Worm (Caenorhabditis elegans) whole organism, L1 larva: ENCODE data around the gene str-37.

Source experiments
- aly-2 ChIP-seq: fragments of 150-350 bp; optimal IDR thresholded peaks from 2 replicates; lab custom pipeline; 2014; ENCODE audit warnings: missing biosample characterization, missing genetic modification characterization
- ceh-82 ChIP-seq, 3 experiments: fragments of 150-350 bp in 1 of 3; sonication (generic microtip) in 2 of 3; optimal IDR thresholded peaks; 2 replicates each; lab custom pipeline; 2014 to 2017; ENCODE audit warnings: missing biosample characterization in 3 of 3, missing genetic modification characterization in 3 of 3
- ceh-90 ChIP-seq: sonication (generic microtip); optimal IDR thresholded peaks from 2 replicates; lab custom pipeline; 2016; ENCODE audit warnings: missing genetic modification characterization, missing compliant biosample characterization
- dpl-1 ChIP-seq, 3 experiments: fragments of 150-350 bp in 2 of 3; sonication (generic microtip) in 1 of 3; optimal IDR thresholded peaks; 2 replicates each; lab custom pipeline; 2014 to 2017; ENCODE audit warnings: missing biosample characterization in 3 of 3, missing genetic modification characterization in 3 of 3, missing genetic modification reagents in 3 of 3
- efl-1 ChIP-seq, 4 experiments: fragments of 150-350 bp; optimal IDR thresholded peaks in 3 of 4; peaks in 1 of 4; 1 replicate in 1 of 4; 2 replicates in 3 of 4; lab custom pipeline; 2014; ENCODE audit warnings: missing biosample characterization in 2 of 4, missing genetic modification characterization in 2 of 4, missing genetic modification reagents in 2 of 4
- egl-13 ChIP-seq: sonication (generic microtip); optimal IDR thresholded peaks from 2 replicates; lab custom pipeline; 2016; ENCODE audit warnings: missing genotype, missing genetic modification reagents, missing genetic modification characterization, missing compliant biosample characterization
- elt-2 ChIP-seq: sonication (generic microtip); optimal IDR thresholded peaks from 2 replicates; lab custom pipeline; 2016; ENCODE audit warnings: missing genetic modification characterization, mild to moderate bottlenecking, inconsistent platforms, missing compliant biosample characterization, missing genetic modification reagents
- fkh-4 ChIP-seq: sonication (generic microtip); optimal IDR thresholded peaks from 2 replicates; lab custom pipeline; 2016; ENCODE audit warnings: missing compliant biosample characterization, missing genetic modification characterization, borderline replicate concordance
- fos-1 ChIP-seq: fragments of 150-350 bp; optimal IDR thresholded peaks from 2 replicates; lab custom pipeline; 2014; ENCODE audit warnings: missing biosample characterization, missing genetic modification characterization
- hlh-4 ChIP-seq: sonication (generic microtip); optimal IDR thresholded peaks from 2 replicates; lab custom pipeline; 2016; ENCODE audit warnings: mild to moderate bottlenecking, missing genetic modification characterization, missing compliant biosample characterization
- irx-1 ChIP-seq: sonication (generic microtip); optimal IDR thresholded peaks from 2 replicates; lab custom pipeline; 2016; ENCODE audit warnings: missing genetic modification characterization, missing compliant biosample characterization
- jun-1 ChIP-seq: fragments of 150-350 bp; optimal IDR thresholded peaks from 2 replicates; lab custom pipeline; 2014; ENCODE audit warnings: missing biosample characterization, missing genetic modification reagents, missing genetic modification characterization
- lin-14 ChIP-seq: fragments of 200-800 bp; sonication (Bioruptor generic); optimal IDR thresholded peaks from 2 replicates; lab custom pipeline; 2018; ENCODE audit warnings: mild to moderate bottlenecking, missing genetic modification characterization, moderate library complexity, missing compliant biosample characterization
- lin-15B ChIP-seq: fragments of 150-350 bp; sonication (generic microtip); optimal IDR thresholded peaks from 3 replicates; lab custom pipeline; 2014; ENCODE audit warnings: missing biosample characterization, missing genetic modification characterization
- lin-35 ChIP-seq, 2 experiments: fragments of 150-350 bp; optimal IDR thresholded peaks; 2 replicates each; lab custom pipeline; 2014; ENCODE audit warnings: missing biosample characterization in 2 of 2, missing genetic modification characterization in 2 of 2, missing genetic modification reagents in 2 of 2
- lin-39 ChIP-seq: fragments of 150-350 bp; optimal IDR thresholded peaks from 2 replicates; lab custom pipeline; 2014; ENCODE audit warnings: missing biosample characterization, missing genetic modification reagents, missing genetic modification characterization
- lsy-2 ChIP-seq, 2 experiments: fragments of 150-350 bp; optimal IDR thresholded peaks; 2 replicates each; lab custom pipeline; 2014; ENCODE audit warnings: missing biosample characterization in 2 of 2, missing genetic modification characterization in 2 of 2
- nhr-19 ChIP-seq: fragments of 200-800 bp; sonication (Bioruptor generic); conservative IDR thresholded peaks from 2 replicates; pipeline ENCODE4 v1.3.6; 2022; ENCODE audit warnings: missing genetic modification characterization, missing compliant biosample characterization
- nhr-20 ChIP-seq: sonication (generic microtip); optimal IDR thresholded peaks from 2 replicates; lab custom pipeline; 2016; ENCODE audit warnings: mild to moderate bottlenecking, missing genetic modification characterization, missing compliant biosample characterization
- nhr-28 ChIP-seq: fragments of 150-350 bp; optimal IDR thresholded peaks from 2 replicates; lab custom pipeline; 2014; ENCODE audit warnings: missing biosample characterization, missing genetic modification characterization
- nhr-76 ChIP-seq: sonication (generic microtip); optimal IDR thresholded peaks from 2 replicates; lab custom pipeline; 2017; ENCODE audit warnings: missing biosample characterization, missing genetic modification characterization
- nhr-77 ChIP-seq: fragments of 150-350 bp; optimal IDR thresholded peaks from 2 replicates; lab custom pipeline; 2014; ENCODE audit warnings: missing biosample characterization, missing genetic modification characterization
- nhr-85 ChIP-seq: sonication (generic microtip); peaks from one replicate; lab custom pipeline; 2016; ENCODE audit warnings: missing genetic modification characterization, inconsistent platforms, missing compliant biosample characterization
- pag-3 ChIP-seq: sonication (generic microtip); optimal IDR thresholded peaks from 2 replicates; lab custom pipeline; 2017; ENCODE audit warnings: missing genetic modification characterization, mild to moderate bottlenecking, missing compliant biosample characterization, antibody characterized with exemption, borderline replicate concordance; ENCODE audit not compliant: insufficient read depth
- rnt-1 ChIP-seq: sonication (generic microtip); optimal IDR thresholded peaks from 2 replicates; lab custom pipeline; 2016; ENCODE audit warnings: mild to moderate bottlenecking, missing genetic modification characterization, moderate library complexity, missing compliant biosample characterization
- sptf-1 ChIP-seq: fragments of 150-350 bp; optimal IDR thresholded peaks from 2 replicates; lab custom pipeline; 2014; ENCODE audit warnings: missing biosample characterization, missing genetic modification characterization
- sup-37 ChIP-seq: fragments of 200-800 bp; sonication (Bioruptor generic); optimal IDR thresholded peaks from 2 replicates; lab custom pipeline; 2018; ENCODE audit warnings: mild to moderate bottlenecking, missing genetic modification characterization, missing compliant biosample characterization
- tlp-1 ChIP-seq: fragments of 150-350 bp; optimal IDR thresholded peaks from 2 replicates; lab custom pipeline; 2014; ENCODE audit warnings: missing biosample characterization, missing genetic modification characterization
- unc-62 ChIP-seq: fragments of 150-350 bp; optimal IDR thresholded peaks from 2 replicates; lab custom pipeline; 2014; ENCODE audit warnings: missing biosample characterization, missing genetic modification reagents, missing genetic modification characterization
- unc-86 ChIP-seq: sonication (generic microtip); optimal IDR thresholded peaks from 2 replicates; lab custom pipeline; 2016; ENCODE audit warnings: missing genetic modification characterization, missing compliant biosample characterization
- vab-15 ChIP-seq: sonication (generic microtip); optimal IDR thresholded peaks from 2 replicates; lab custom pipeline; 2017; ENCODE audit warnings: missing genotype, mild to moderate bottlenecking, missing genetic modification characterization, missing compliant biosample characterization
- xbp-1 ChIP-seq: sonication (generic microtip); optimal IDR thresholded peaks from 2 replicates; lab custom pipeline; 2016; ENCODE audit warnings: missing genetic modification characterization, missing compliant biosample characterization
- zag-1 ChIP-seq: fragments of 150-350 bp; optimal IDR thresholded peaks from 2 replicates; lab custom pipeline; 2014; ENCODE audit warnings: missing biosample characterization, missing genetic modification characterization
- ztf-11 ChIP-seq, 2 experiments: sonication (generic microtip); optimal IDR thresholded peaks; 2 replicates each; lab custom pipeline; 2016 to 2017; ENCODE audit warnings: missing genetic modification characterization in 2 of 2, missing biosample characterization in 1 of 2, missing compliant biosample characterization in 1 of 2

The str-37 gene

ce11 chrV:13377130-13377529 is 49.6 kb downstream of the str-37 start (continued):
- TF ChIP-seq lin-14, result no peak
- no peak for TF ChIP-seq nhr-19 (GFP tag; lab: Robert Waterston, UW)
- TF ChIP-seq aly-2 (tag; lab: Kevin White, UChicago), result no peak
- peak; percentile 97 for TF ChIP-seq elt-2
- TF ChIP-seq zag-1, result no peak
- no peak for TF ChIP-seq nhr-76 (tag; lab: Kevin White, UChicago)
- no peak for TF ChIP-seq fos-1 (tag; lab: Kevin White, UChicago)
- no peak for TF ChIP-seq nhr-85 (tag; lab: Kevin White, UChicago)
- no peak for TF ChIP-seq lin-15B (tag; lab: Kevin White, UChicago)
- no peak for TF ChIP-seq ceh-90 (tag; lab: Kevin White, UChicago)
- TF ChIP-seq jun-1, result peak; percentile 15
- TF ChIP-seq fkh-4, result no peak
- no peak for TF ChIP-seq irx-1 (tag; lab: Kevin White, UChicago)
- no peak for TF ChIP-seq vab-15 (tag; lab: Kevin White, UChicago)
- no peak for TF ChIP-seq rnt-1
- no peak for TF ChIP-seq unc-86 (tag; lab: Kevin White, UChicago)
- no peak for TF ChIP-seq hlh-4 (tag; lab: Kevin White, UChicago)
- TF ChIP-seq pag-3 (tag; lab: Kevin White, UChicago), result no peak
- TF ChIP-seq lin-35 (GFP tag; optimal IDR thresholded peaks at IDR 0.05; lab: Kevin White, UChicago), result peak in 1 of 2 experiments; percentile 48
- no peak for TF ChIP-seq nhr-28 (tag; lab: Kevin White, UChicago)
- no peak for TF ChIP-seq sup-37 (GFP tag; lab: Kevin White, UChicago)
- no peak for TF ChIP-seq lin-39 (tag; lab: Kevin White, UChicago)
- TF ChIP-seq nhr-20 (tag; lab: Kevin White, UChicago), result peak; percentile 30
- no peak for TF ChIP-seq tlp-1
- no peak for TF ChIP-seq sptf-1
- TF ChIP-seq egl-13, result no peak
- no peak for TF ChIP-seq lsy-2 (tag; optimal IDR thresholded peaks at IDR 0.05; lab: Kevin White, UChicago)
- TF ChIP-seq ztf-11 (tag; optimal IDR thresholded peaks at IDR 0.05; lab: Kevin White, UChicago), result no peak
- peak in 1 of 3 experiments; percentile 9 for TF ChIP-seq dpl-1 (GFP tag; optimal IDR thresholded peaks at IDR 0.05; lab: Kevin White, UChicago)
- no peak for TF ChIP-seq ceh-82 (tag; optimal IDR thresholded peaks at IDR 0.05; lab: Kevin White, UChicago)
- TF ChIP-seq nhr-77, result no peak
- no peak for TF ChIP-seq efl-1 (optimal IDR thresholded peaks at IDR 0.05; lab: Kevin White, UChicago)
- TF ChIP-seq efl-1 (GFP tag; optimal IDR thresholded peaks at IDR 0.05 in 1 of 2; lab: Kevin White, UChicago), result peak in 1 of 2 experiments; percentile 60
- no peak for TF ChIP-seq xbp-1
- no peak for TF ChIP-seq unc-62
